Fruit fly (Drosophila melanogaster) whole organism, pupa: Measurements from ENCODE around the gene CG11828.

Experiments used
- CG10348 ChIP-seq: fragments of 200-800 bp; sonication (Bioruptor generic); IDR thresholded peaks from 2 replicates; pipeline ENCODE4 v1.3.6; 2022; ENCODE audit warnings: missing biosample characterization, missing genetic modification characterization
- CG12605 ChIP-seq: fragments of 200-800 bp; sonication (Bioruptor generic); IDR thresholded peaks from 2 replicates; pipeline ENCODE4 v1.3.6; 2022; ENCODE audit warnings: missing biosample characterization, missing genetic modification characterization
- CG13204 ChIP-seq: fragments of 200-800 bp; sonication (Bioruptor generic); optimal IDR thresholded peaks from 2 replicates; lab custom pipeline; 2018; ENCODE audit warnings: missing biosample characterization, mild to moderate bottlenecking, missing genetic modification characterization, moderate library complexity
- CG14655 ChIP-seq: fragments of 200-800 bp; sonication (Bioruptor generic); optimal IDR thresholded peaks from 3 replicates; lab custom pipeline; 2017; ENCODE audit warnings: mild to moderate bottlenecking, missing biosample characterization, missing genetic modification reagents, missing genetic modification characterization
- CG32121 ChIP-seq: fragments of 200-800 bp; sonication (Bioruptor generic); IDR thresholded peaks from 2 replicates; pipeline ENCODE4 v1.3.6; 2022; ENCODE audit warnings: missing biosample characterization, missing genetic modification characterization
- CG9948 ChIP-seq: fragments of 200-800 bp; sonication (Bioruptor generic); optimal IDR thresholded peaks from 2 replicates; lab custom pipeline; 2018; ENCODE audit warnings: missing biosample characterization, mild to moderate bottlenecking, missing genetic modification characterization, moderate library complexity
- EcR ChIP-seq: fragments of 200-800 bp; sonication (Bioruptor generic); optimal IDR thresholded peaks from 3 replicates; lab custom pipeline; 2019; ENCODE audit warnings: missing biosample characterization, missing genetic modification characterization, mild to moderate bottlenecking, moderate library complexity, missing genetic modification reagents
- Pif1A ChIP-seq: fragments of 200-800 bp; sonication (Bioruptor generic); optimal IDR thresholded peaks from 3 replicates; lab custom pipeline; 2016; ENCODE audit warnings: missing biosample characterization, missing genetic modification characterization
- Snoo ChIP-seq: fragments of 200-800 bp; sonication (Bioruptor generic); optimal IDR thresholded peaks from 3 replicates; lab custom pipeline; 2017; ENCODE audit warnings: missing biosample characterization, mild to moderate bottlenecking, missing genetic modification characterization, inconsistent platforms
- fd96Ca ChIP-seq: fragments of 200-800 bp; sonication (Bioruptor generic); IDR thresholded peaks from 3 replicates; pipeline ENCODE4 v1.3.6; 2022; ENCODE audit warnings: missing biosample characterization, missing genetic modification characterization
- rn ChIP-seq: fragments of 200-800 bp; sonication (Bioruptor generic); IDR thresholded peaks from 2 replicates; pipeline ENCODE4 v1.3.6; 2022; ENCODE audit warnings: missing biosample characterization, missing genetic modification characterization

dm6 chr3R:28883434-28883833 lies 39.4 kb upstream of the CG11828 start, which contains the start of gene Nepl21:
- TF ChIP-seq Pif1A (GFP tag; lab: Kevin White, UChicago): no peak
- TF ChIP-seq fd96Ca (GFP tag; lab: Robert Waterston, UW): no peak
- TF ChIP-seq CG12605 (GFP tag; lab: Robert Waterston, UW): no peak
- no peak for TF ChIP-seq CG10348 (GFP tag; lab: Robert Waterston, UW)
- TF ChIP-seq CG13204 (GFP tag; lab: Kevin White, UChicago): no peak
- TF ChIP-seq EcR: peak; percentile 76
- no peak for TF ChIP-seq Snoo
- TF ChIP-seq CG32121 (GFP tag; lab: Robert Waterston, UW): no peak
- TF ChIP-seq CG9948 (tag; lab: Kevin White, UChicago): no peak
- TF ChIP-seq CG14655 (GFP tag; lab: Kevin White, UChicago): no peak
- no peak for TF ChIP-seq rn (GFP tag; lab: Robert Waterston, UW)
